Worm (Caenorhabditis elegans) whole organism, L3 larva: ENCODE measurements around the gene T10D4.7.

ENCODE experiments used
- R02D3.7 ChIP-seq: fragments of 150-350 bp; optimal IDR thresholded peaks from 2 replicates; lab custom pipeline; 2014; ENCODE audit warnings: missing biosample characterization, missing genetic modification characterization
- ZK546.5 ChIP-seq: sonication (generic microtip); optimal IDR thresholded peaks from 2 replicates; lab custom pipeline; 2017; ENCODE audit warnings: missing biosample characterization, missing genetic modification characterization
- aly-2 ChIP-seq: fragments of 150-350 bp; optimal IDR thresholded peaks from 2 replicates; lab custom pipeline; 2014; ENCODE audit warnings: missing biosample characterization, missing genetic modification characterization
- ama-1 ChIP-seq: fragments of 150-350 bp; optimal IDR thresholded peaks from 2 replicates; lab custom pipeline; 2018
- ceh-16 ChIP-seq: sonication (generic microtip); optimal IDR thresholded peaks from 2 replicates; lab custom pipeline; 2017; ENCODE audit warnings: missing biosample characterization, missing genetic modification characterization
- ceh-82 ChIP-seq: fragments of 150-350 bp; optimal IDR thresholded peaks from 2 replicates; lab custom pipeline; 2014; ENCODE audit warnings: missing biosample characterization, missing genetic modification characterization
- ceh-9 ChIP-seq: sonication (generic microtip); optimal IDR thresholded peaks from 2 replicates; lab custom pipeline; 2018; ENCODE audit warnings: missing biosample characterization, missing genetic modification characterization
- daf-12 ChIP-seq: fragments of 150-350 bp; optimal IDR thresholded peaks from 2 replicates; lab custom pipeline; 2014; ENCODE audit warnings: missing biosample characterization, missing genetic modification reagents, missing genetic modification characterization
- egl-27 ChIP-seq: sonication (generic microtip); optimal IDR thresholded peaks from 4 replicates; lab custom pipeline; 2017; ENCODE audit warnings: missing biosample characterization, missing genetic modification reagents, missing genetic modification characterization
- egl-5 ChIP-seq: fragments of 150-350 bp; optimal IDR thresholded peaks from 2 replicates; lab custom pipeline; 2017; ENCODE audit warnings: missing biosample characterization, missing genetic modification reagents, missing genetic modification characterization, inconsistent platforms
- elt-1 ChIP-seq: fragments of 150-350 bp; optimal IDR thresholded peaks from 2 replicates; lab custom pipeline; 2014; ENCODE audit warnings: missing biosample characterization, missing genetic modification characterization
- elt-2 ChIP-seq: sonication (generic microtip); optimal IDR thresholded peaks from 2 replicates; lab custom pipeline; 2016; ENCODE audit warnings: missing genetic modification reagents, mild to moderate bottlenecking, missing genetic modification characterization, missing compliant biosample characterization
- elt-3 ChIP-seq, 3 experiments: fragments of 150-350 bp in 1 of 3; sonication (generic microtip) in 2 of 3; optimal IDR thresholded peaks; 2 replicates in 2 of 3; 4 replicates in 1 of 3; lab custom pipeline; 2014 to 2017; ENCODE audit warnings: missing biosample characterization in 3 of 3, missing genetic modification characterization in 3 of 3
- eor-1 ChIP-seq, 2 experiments: fragments of 150-350 bp; optimal IDR thresholded peaks; 2 replicates each; lab custom pipeline; 2014 to 2018; ENCODE audit warnings: missing biosample characterization in 2 of 2, missing genetic modification characterization in 2 of 2
- fkh-2 ChIP-seq: fragments of 150-350 bp; optimal IDR thresholded peaks from 2 replicates; lab custom pipeline; 2014; ENCODE audit warnings: missing biosample characterization, missing genetic modification reagents, missing genetic modification characterization
- fos-1 ChIP-seq: fragments of 150-350 bp; optimal IDR thresholded peaks from 2 replicates; lab custom pipeline; 2014; ENCODE audit warnings: missing biosample characterization, missing genetic modification characterization
- hmg-11 ChIP-seq: sonication (generic microtip); optimal IDR thresholded peaks from 2 replicates; lab custom pipeline; 2016; ENCODE audit warnings: missing genetic modification characterization, missing compliant biosample characterization
- jun-1 ChIP-seq: fragments of 150-350 bp; optimal IDR thresholded peaks from 2 replicates; lab custom pipeline; 2014; ENCODE audit warnings: missing biosample characterization, missing genetic modification reagents, missing genetic modification characterization
- lin-15B ChIP-seq: fragments of 150-350 bp; optimal IDR thresholded peaks from 2 replicates; lab custom pipeline; 2014; ENCODE audit warnings: missing biosample characterization, missing genetic modification characterization
- lin-39 ChIP-seq: fragments of 150-350 bp; optimal IDR thresholded peaks from 2 replicates; lab custom pipeline; 2018; ENCODE audit warnings: missing biosample characterization, missing genetic modification reagents, missing genetic modification characterization
- lsy-12 ChIP-seq: sonication (generic microtip); optimal IDR thresholded peaks from 2 replicates; lab custom pipeline; 2016; ENCODE audit warnings: mild to moderate bottlenecking, missing genetic modification characterization, missing compliant biosample characterization
- mdl-1 ChIP-seq: fragments of 150-350 bp; optimal IDR thresholded peaks from 2 replicates; lab custom pipeline; 2014; ENCODE audit warnings: missing biosample characterization, missing genetic modification characterization
- mml-1 ChIP-seq: fragments of 150-350 bp; sonication (generic microtip); optimal IDR thresholded peaks from 3 replicates; lab custom pipeline; 2014; ENCODE audit warnings: missing biosample characterization, missing genetic modification characterization
- nhr-11 ChIP-seq: fragments of 150-350 bp; optimal IDR thresholded peaks from 2 replicates; lab custom pipeline; 2014; ENCODE audit warnings: missing biosample characterization, missing genetic modification characterization
- nhr-12 ChIP-seq: fragments of 150-350 bp; optimal IDR thresholded peaks from 2 replicates; lab custom pipeline; 2014; ENCODE audit warnings: missing biosample characterization, missing genetic modification characterization
- nhr-23 ChIP-seq: fragments of 150-350 bp; optimal IDR thresholded peaks from 2 replicates; lab custom pipeline; 2014; ENCODE audit warnings: missing biosample characterization, missing genetic modification reagents, missing genetic modification characterization
- nhr-237 ChIP-seq: fragments of 150-350 bp; optimal IDR thresholded peaks from 2 replicates; lab custom pipeline; 2014; ENCODE audit warnings: missing biosample characterization, missing genetic modification characterization
- nhr-25 ChIP-seq: sonication (generic microtip); optimal IDR thresholded peaks from 2 replicates; lab custom pipeline; 2017; ENCODE audit warnings: missing biosample characterization, missing genetic modification characterization
- nhr-28 ChIP-seq: fragments of 150-350 bp; optimal IDR thresholded peaks from 2 replicates; lab custom pipeline; 2014; ENCODE audit warnings: missing biosample characterization, missing genetic modification characterization
- nhr-43 ChIP-seq: sonication (generic microtip); optimal IDR thresholded peaks from 2 replicates; lab custom pipeline; 2016; ENCODE audit warnings: mild to moderate bottlenecking, missing genetic modification characterization, missing compliant biosample characterization; ENCODE audit not compliant: poor library complexity, severe bottlenecking
- nhr-67 ChIP-seq: fragments of 150-350 bp; optimal IDR thresholded peaks from 2 replicates; lab custom pipeline; 2014; ENCODE audit warnings: missing biosample characterization, missing genetic modification characterization
- nhr-76 ChIP-seq: fragments of 150-350 bp; sonication (generic microtip); optimal IDR thresholded peaks from 5 replicates; lab custom pipeline; 2014; ENCODE audit warnings: missing biosample characterization, missing genetic modification characterization
- nhr-77 ChIP-seq: fragments of 150-350 bp; optimal IDR thresholded peaks from 2 replicates; lab custom pipeline; 2014; ENCODE audit warnings: missing biosample characterization, missing genetic modification characterization
- pha-4 ChIP-seq: fragments of 150-350 bp; optimal IDR thresholded peaks from 2 replicates; lab custom pipeline; 2014; ENCODE audit warnings: missing biosample characterization, missing genetic modification reagents, missing genetic modification characterization
- pqm-1 ChIP-seq: fragments of 150-350 bp; optimal IDR thresholded peaks from 2 replicates; lab custom pipeline; 2017; ENCODE audit warnings: missing biosample characterization, missing genetic modification characterization, inconsistent platforms
- sea-2 ChIP-seq: fragments of 150-350 bp; sonication (generic microtip); optimal IDR thresholded peaks from 4 replicates; lab custom pipeline; 2014; ENCODE audit warnings: missing biosample characterization, missing genetic modification reagents, missing genetic modification characterization
- skn-1 ChIP-seq: fragments of 150-350 bp; optimal IDR thresholded peaks from 2 replicates; lab custom pipeline; 2014; ENCODE audit warnings: missing biosample characterization, missing genetic modification characterization
- snpc-4 ChIP-seq: fragments of 150-350 bp; optimal IDR thresholded peaks from 2 replicates; lab custom pipeline; 2014; ENCODE audit warnings: missing biosample characterization, missing genetic modification characterization
- tbx-2 ChIP-seq: sonication (generic microtip); optimal IDR thresholded peaks from 2 replicates; lab custom pipeline; 2016; ENCODE audit warnings: mild to moderate bottlenecking, missing genetic modification characterization, missing compliant biosample characterization
- unc-39 ChIP-seq: sonication (generic microtip); optimal IDR thresholded peaks from 4 replicates; lab custom pipeline; 2017; ENCODE audit warnings: missing biosample characterization, missing genetic modification characterization
- unc-62 ChIP-seq: fragments of 150-350 bp; sonication (generic microtip); optimal IDR thresholded peaks from 4 replicates; lab custom pipeline; 2014; ENCODE audit warnings: missing biosample characterization, missing genetic modification reagents, missing genetic modification characterization
- ztf-11 ChIP-seq: fragments of 150-350 bp; optimal IDR thresholded peaks from 2 replicates; lab custom pipeline; 2014; ENCODE audit warnings: missing biosample characterization, missing genetic modification characterization
- ztf-4 ChIP-seq: fragments of 150-350 bp; optimal IDR thresholded peaks from 2 replicates; lab custom pipeline; 2014; ENCODE audit warnings: missing biosample characterization, missing genetic modification characterization

T10D4.7 gene

ce11 chrII:3096857-3097256 lies 20.7 kb upstream of the T10D4.7 start, which contains the start of gene Y25C1A.14:
Gene Y25C1A.14, minus strand, starts transcription at chrII:3096957.
- TF ChIP-seq sea-2 (GFP tag; lab: Kevin White, UChicago) = no peak
- TF ChIP-seq jun-1 (tag; lab: Kevin White, UChicago) = no peak
- no peak for TF ChIP-seq tbx-2 (tag; lab: Kevin White, UChicago)
- no peak for TF ChIP-seq daf-12 (tag; lab: Kevin White, UChicago)
- TF ChIP-seq egl-5 (tag; lab: Kevin White, UChicago) = no peak
- TF ChIP-seq hmg-11 (tag; lab: Kevin White, UChicago) = no peak
- no peak for TF ChIP-seq snpc-4 (tag; lab: Kevin White, UChicago)

DNA sequence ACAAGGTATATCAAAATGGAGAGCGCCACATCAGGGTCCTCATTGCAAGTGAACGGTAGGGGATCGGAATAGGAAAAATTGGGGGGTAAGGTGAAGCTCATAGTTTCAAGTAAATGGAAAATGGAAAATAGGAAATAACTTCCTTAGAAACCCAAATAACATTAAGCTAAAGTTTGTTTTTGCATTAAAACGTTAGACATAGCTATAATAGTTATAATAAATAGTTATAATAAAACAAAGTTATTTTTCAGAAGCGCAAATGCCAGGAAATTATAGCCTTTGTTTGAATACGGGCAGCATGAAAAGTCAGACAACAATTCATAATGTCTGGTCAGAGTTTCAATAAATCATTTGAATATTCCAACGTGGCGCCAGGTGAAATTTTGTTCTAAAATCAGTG lies 17.0 kb upstream of the T10D4.7 start, which contains the start of gene srg-24:
Gene srg-24 (minus strand): TSS at position 101 of the 400 bp plus-strand sequence.
- TF ChIP-seq mml-1 (tag; lab: Kevin White, UChicago) = no peak
- TF ChIP-seq nhr-67 = no peak
- no peak for TF ChIP-seq eor-1 (tag; optimal IDR thresholded peaks at IDR 0.05; lab: Kevin White, UChicago)
- TF ChIP-seq ztf-11 (tag; lab: Kevin White, UChicago) = no peak
- TF ChIP-seq aly-2 (tag; lab: Kevin White, UChicago) = no peak
- no peak for TF ChIP-seq nhr-25 (tag; lab: Kevin White, UChicago)
- TF ChIP-seq pqm-1 = no peak
- TF ChIP-seq lin-15B (tag; lab: Kevin White, UChicago) = no peak
- no peak for TF ChIP-seq unc-62
- TF ChIP-seq nhr-12 (tag; lab: Kevin White, UChicago) = no peak
- no peak for TF ChIP-seq ceh-82
- no peak for TF ChIP-seq ceh-16 (tag; lab: Kevin White, UChicago)
- TF ChIP-seq jun-1 (tag; lab: Kevin White, UChicago) = no peak
- no peak for TF ChIP-seq lin-39
- TF ChIP-seq pha-4 (tag; lab: Kevin White, UChicago) = no peak
- TF ChIP-seq, all 47 proteins: peak for 0

- TF ChIP-seq R02D3.7 (tag; lab: Kevin White, UChicago) = no peak
- no peak for TF ChIP-seq elt-2
- TF ChIP-seq nhr-77 (tag; lab: Kevin White, UChicago) = no peak
- no peak for TF ChIP-seq elt-3 (tag; optimal IDR thresholded peaks at IDR 0.05; lab: Kevin White, UChicago)
- TF ChIP-seq ZK546.5 = no peak
- no peak for TF ChIP-seq nhr-11
- no peak for TF ChIP-seq nhr-28
- TF ChIP-seq skn-1 (tag; lab: Kevin White, UChicago) = no peak
- TF ChIP-seq pha-4 (tag; lab: Kevin White, UChicago) = no peak
These were observed 15.6 kb upstream of the T10D4.7 start, which contains the start of gene clec-121 for ce11 chrII:3102018-3102417. Gene clec-121, plus strand, starts transcription at chrII:3102318.

ce11 chrII:3105765-3106164 lies 11.8 kb upstream of the T10D4.7 start, which contains the start of gene clec-122:
Gene clec-122, plus strand, starts transcription at chrII:3106065.
- TF ChIP-seq nhr-25 (tag; lab: Kevin White, UChicago) (no peak), fkh-2 (tag; lab: Kevin White, UChicago) (no peak), nhr-23 (no peak), ztf-11 (tag; lab: Kevin White, UChicago) (no peak), nhr-77 (tag; lab: Kevin White, UChicago) (no peak), mml-1 (tag; lab: Kevin White, UChicago) (no peak), pha-4 (tag; lab: Kevin White, UChicago) (no peak), snpc-4 (tag; lab: Kevin White, UChicago) (no peak), ceh-82 (no peak), elt-2 (no peak), mdl-1 (no peak), R02D3.7 (tag; lab: Kevin White, UChicago) (no peak), nhr-28 (no peak), nhr-12 (tag; lab: Kevin White, UChicago) (no peak), nhr-237 (tag; lab: Kevin White, UChicago) (no peak), nhr-76 (tag; lab: Kevin White, UChicago) (no peak), ama-1 (lab: Kevin White, UChicago) (no peak), ztf-4 (tag; lab: Kevin White, UChicago) (no peak)

DNA sequence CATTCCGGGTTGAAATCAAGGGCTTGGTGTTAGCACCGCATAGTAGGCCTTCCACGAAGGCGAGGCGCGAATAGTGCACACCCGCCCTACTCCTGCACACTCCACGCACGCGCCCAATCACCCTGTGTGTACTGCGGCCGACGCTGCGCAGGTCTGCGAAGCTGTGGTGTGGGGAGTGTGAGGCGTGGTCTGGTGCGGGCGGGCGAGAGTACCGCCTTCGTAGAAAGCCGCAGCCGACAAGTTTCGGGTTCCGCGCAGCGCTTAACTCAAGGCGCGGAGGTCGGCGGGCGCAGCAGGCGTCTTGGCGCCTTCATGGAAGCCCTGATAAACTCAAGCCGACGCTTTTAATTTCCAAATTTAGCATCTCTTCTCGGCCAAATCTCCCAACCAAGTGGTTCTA lies 9.5 kb upstream of the T10D4.7 start:
- TF ChIP-seq lsy-12 (tag; lab: Kevin White, UChicago) (no peak), snpc-4 (tag; lab: Kevin White, UChicago) (no peak), nhr-12 (tag; lab: Kevin White, UChicago) (no peak), nhr-28 (no peak), R02D3.7 (tag; lab: Kevin White, UChicago) (no peak), fos-1 (tag; lab: Kevin White, UChicago) (no peak), elt-1 (tag; lab: Kevin White, UChicago) (no peak), ceh-9 (no peak), unc-39 (tag; lab: Kevin White, UChicago) (no peak), ceh-82 (no peak), nhr-43 (tag; lab: Kevin White, UChicago) (no peak), nhr-76 (tag; lab: Kevin White, UChicago) (no peak), daf-12 (tag; lab: Kevin White, UChicago) (no peak), egl-27 (tag; lab: Kevin White, UChicago) (no peak)
